Worm (Caenorhabditis elegans) whole organism, L4 larva: ENCODE results near the gene R10E8.1.

Experiments used
- D1046.2 ChIP-seq: fragments of 200-800 bp; sonication (Bioruptor generic); IDR thresholded peaks from 2 replicates; pipeline ENCODE4 v1.3.6; 2022; ENCODE audit warnings: missing genetic modification characterization, missing compliant biosample characterization
- F44E2.7 ChIP-seq: fragments of 200-800 bp; sonication (Bioruptor generic); IDR thresholded peaks from 2 replicates; pipeline ENCODE4 v2.1.2; 2022; ENCODE audit warnings: missing genetic modification characterization, missing compliant biosample characterization
- aha-1 ChIP-seq: fragments of 150-350 bp; peaks from one replicate; lab custom pipeline; 2014; ENCODE audit warnings: missing biosample characterization, missing genetic modification characterization
- aly-2 ChIP-seq: sonication (generic microtip); optimal IDR thresholded peaks from 2 replicates; lab custom pipeline; 2018; ENCODE audit warnings: missing biosample characterization, missing genetic modification characterization
- cey-2 ChIP-seq: sonication (generic microtip); optimal IDR thresholded peaks from 3 replicates; lab custom pipeline; 2017; ENCODE audit warnings: missing genetic modification characterization, mild to moderate bottlenecking, missing compliant biosample characterization, antibody characterized with exemption, borderline replicate concordance; ENCODE audit not compliant: insufficient read depth
- dmd-9 ChIP-seq: fragments of 200-800 bp; sonication (Bioruptor generic); IDR thresholded peaks from 2 replicates; pipeline ENCODE4 v1.3.6; 2022; ENCODE audit warnings: missing genetic modification reagents, missing genetic modification characterization, missing compliant biosample characterization
- duxl-1 ChIP-seq: sonication (generic microtip); optimal IDR thresholded peaks from 2 replicates; lab custom pipeline; 2016; ENCODE audit warnings: mild to moderate bottlenecking, missing genetic modification characterization, moderate library complexity, missing compliant biosample characterization; ENCODE audit not compliant: poor library complexity
- nhr-28 ChIP-seq: fragments of 150-350 bp; optimal IDR thresholded peaks from 2 replicates; lab custom pipeline; 2014; ENCODE audit warnings: missing biosample characterization, missing genetic modification characterization
- nhr-77 ChIP-seq: fragments of 150-350 bp; optimal IDR thresholded peaks from 2 replicates; lab custom pipeline; 2014; ENCODE audit warnings: missing biosample characterization, missing genetic modification characterization
- pha-4 ChIP-seq, 2 experiments: fragments of 150-350 bp in 1 of 2; fragments of 200-800 bp in 1 of 2; sonication (Bioruptor generic) in 1 of 2; IDR thresholded peaks in 1 of 2; optimal IDR thresholded peaks in 1 of 2; 2 replicates each; pipeline versions ENCODE4 v1.3.6 to Lab custom; 2014 to 2022; ENCODE audit warnings: missing genetic modification characterization in 2 of 2, missing genetic modification reagents in 2 of 2, missing biosample characterization in 1 of 2, missing compliant biosample characterization in 1 of 2
- spr-3 ChIP-seq: fragments of 200-800 bp; sonication (Bioruptor generic); optimal IDR thresholded peaks from 2 replicates; lab custom pipeline; 2018; ENCODE audit warnings: mild to moderate bottlenecking, missing genetic modification characterization, missing compliant biosample characterization
- ztf-11 ChIP-seq: fragments of 150-350 bp; optimal IDR thresholded peaks from 2 replicates; lab custom pipeline; 2014; ENCODE audit warnings: missing biosample characterization, missing genetic modification characterization

DNA sequence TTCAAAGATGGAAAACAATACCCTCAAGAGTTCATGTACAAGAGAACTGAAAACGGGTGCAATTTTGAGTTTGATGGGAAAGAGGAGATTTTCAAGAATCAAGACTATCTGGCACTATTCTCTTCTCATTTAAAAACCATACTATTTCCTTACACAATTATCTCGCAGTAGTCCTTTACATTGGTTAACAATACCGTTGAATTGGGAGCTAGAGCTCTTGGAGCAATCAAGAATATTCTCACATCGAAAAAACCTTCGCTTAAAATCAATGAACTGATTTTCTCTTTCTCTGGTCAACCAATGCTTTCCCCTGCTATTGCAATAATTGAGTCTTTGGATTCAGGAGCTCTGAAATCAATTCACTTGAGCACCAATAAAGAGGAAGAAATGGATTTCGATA lies 1.3 kb upstream of the R10E8.1 start, which contains the start of gene R10E8.2:
- no peak for TF ChIP-seq nhr-77 (tag; lab: Kevin White, UChicago)
- TF ChIP-seq aly-2 = no peak
- no peak for TF ChIP-seq pha-4 (GFP tag; IDR thresholded peaks at IDR 0.05; lab: Robert Waterston, UW)
- no peak for TF ChIP-seq pha-4 (tag; optimal IDR thresholded peaks at IDR 0.05; lab: Kevin White, UChicago)
- TF ChIP-seq ztf-11 (tag; lab: Kevin White, UChicago) = no peak
- no peak for TF ChIP-seq dmd-9 (GFP tag; lab: Robert Waterston, UW)
- TF ChIP-seq cey-2 (tag; lab: Kevin White, UChicago) = no peak
- no peak for TF ChIP-seq nhr-28 (tag; lab: Kevin White, UChicago)
- TF ChIP-seq F44E2.7 (GFP tag; lab: Robert Waterston, UW) = no peak
- no peak for TF ChIP-seq aha-1
- no peak for TF ChIP-seq duxl-1
- TF ChIP-seq D1046.2 (GFP tag; lab: Robert Waterston, UW) = no peak
- TF ChIP-seq spr-3 (GFP tag; lab: Kevin White, UChicago) = no peak
